Worm (Caenorhabditis elegans) whole organism, mixed stage, embryonic: ENCODE results near the gene gfi-3.

ENCODE experiments used
- blmp-1 ChIP-seq: fragments of 150-350 bp; optimal IDR thresholded peaks from 2 replicates; lab custom pipeline; 2014; ENCODE audit warnings: missing biosample characterization, missing genetic modification characterization
- ceh-39 ChIP-seq: fragments of 150-350 bp; optimal IDR thresholded peaks from 2 replicates; lab custom pipeline; 2014; ENCODE audit warnings: missing biosample characterization, missing genetic modification characterization
- drap-1 ChIP-seq: fragments of 200-800 bp; sonication (Bioruptor generic); optimal IDR thresholded peaks from 3 replicates; lab custom pipeline; 2018; ENCODE audit warnings: mild to moderate bottlenecking, missing genetic modification characterization, missing compliant biosample characterization
- pha-4 ChIP-seq: fragments of 150-350 bp; optimal IDR thresholded peaks from 2 replicates; lab custom pipeline; 2018; ENCODE audit warnings: missing biosample characterization, missing genetic modification reagents, missing genetic modification characterization
- unc-62 ChIP-seq: fragments of 150-350 bp; optimal IDR thresholded peaks from 2 replicates; lab custom pipeline; 2014; ENCODE audit warnings: missing biosample characterization, missing genetic modification reagents, missing genetic modification characterization

DNA sequence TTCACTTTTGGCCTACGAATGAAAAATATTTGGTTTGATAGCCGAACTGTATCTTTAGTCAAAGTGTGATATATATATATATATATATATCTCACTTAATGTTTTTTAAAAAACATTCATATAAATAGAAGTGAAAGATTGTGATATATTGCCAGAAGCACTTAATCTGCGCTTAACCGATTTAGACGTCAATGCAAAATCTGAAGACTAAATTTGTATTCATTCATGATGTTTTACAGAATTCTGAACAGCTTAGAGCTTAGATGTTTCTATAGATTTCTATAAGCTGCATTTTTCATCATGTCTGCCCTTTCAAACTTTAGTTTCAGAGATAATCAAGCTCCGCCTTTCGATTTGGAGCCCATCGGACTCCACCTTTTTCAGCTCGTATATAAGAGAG is 38.1 kb upstream of the gfi-3 start, which contains the start of gene F23D12.3:
- no peak for TF ChIP-seq pha-4
- no peak for TF ChIP-seq blmp-1 (tag; lab: Kevin White, UChicago)
- TF ChIP-seq unc-62 (GFP tag; lab: Kevin White, UChicago): no peak
- no peak for TF ChIP-seq drap-1
- TF ChIP-seq ceh-39 (tag; lab: Kevin White, UChicago): no peak
